Worm (Caenorhabditis elegans) whole organism, late embryonic: ENCODE results near the gene cyp-33C1.

ENCODE experiments used
- F13H6.1 ChIP-seq: sonication (generic microtip); optimal IDR thresholded peaks from 2 replicates; lab custom pipeline; 2016; ENCODE audit warnings: missing genetic modification characterization, missing compliant biosample characterization
- K02D7.2 ChIP-seq: sonication (generic microtip); optimal IDR thresholded peaks from 2 replicates; lab custom pipeline; 2017; ENCODE audit warnings: mild to moderate bottlenecking, missing genetic modification characterization, missing compliant biosample characterization
- K09A11.1 ChIP-seq: sonication (generic microtip); optimal IDR thresholded peaks from 2 replicates; lab custom pipeline; 2017; ENCODE audit warnings: antibody characterized with exemption, mild to moderate bottlenecking, missing genetic modification characterization, missing compliant biosample characterization; ENCODE audit not compliant: insufficient read depth
- Y22D7AL.16 ChIP-seq: sonication (generic microtip); optimal IDR thresholded peaks from 2 replicates; lab custom pipeline; 2016; ENCODE audit warnings: missing genetic modification characterization, missing compliant biosample characterization
- ahr-1 ChIP-seq: sonication (generic microtip); optimal IDR thresholded peaks from 2 replicates; lab custom pipeline; 2016; ENCODE audit warnings: missing genetic modification characterization, missing compliant biosample characterization
- ceh-19 ChIP-seq: fragments of 200-800 bp; sonication (Bioruptor generic); optimal IDR thresholded peaks from 2 replicates; lab custom pipeline; 2018; ENCODE audit warnings: mild to moderate bottlenecking, missing genetic modification characterization, missing compliant biosample characterization
- ceh-22 ChIP-seq: sonication (generic microtip); optimal IDR thresholded peaks from 2 replicates; lab custom pipeline; 2017; ENCODE audit warnings: missing biosample characterization, missing genetic modification characterization
- ceh-24 ChIP-seq: sonication (generic microtip); optimal IDR thresholded peaks from 2 replicates; lab custom pipeline; 2016; ENCODE audit warnings: mild to moderate bottlenecking, missing genetic modification characterization, missing compliant biosample characterization
- ceh-30 ChIP-seq: fragments of 150-350 bp; optimal IDR thresholded peaks from 2 replicates; lab custom pipeline; 2014; ENCODE audit warnings: missing biosample characterization, missing genetic modification characterization
- ceh-45 ChIP-seq: fragments of 200-800 bp; sonication (Bioruptor generic); IDR thresholded peaks from 2 replicates; pipeline ENCODE4 v1.3.6; 2022; ENCODE audit warnings: missing genetic modification reagents, missing genetic modification characterization, missing compliant biosample characterization
- ceh-9 ChIP-seq: sonication (generic microtip); optimal IDR thresholded peaks from 2 replicates; lab custom pipeline; 2016; ENCODE audit warnings: mild to moderate bottlenecking, missing genetic modification characterization, inconsistent platforms, missing compliant biosample characterization
- che-1 ChIP-seq: sonication (generic microtip); optimal IDR thresholded peaks from 2 replicates; lab custom pipeline; 2016; ENCODE audit warnings: mild to moderate bottlenecking, missing genetic modification characterization, missing compliant biosample characterization
- dmd-4 ChIP-seq: sonication (generic microtip); optimal IDR thresholded peaks from 2 replicates; lab custom pipeline; 2016; ENCODE audit warnings: borderline replicate concordance, missing genetic modification characterization, missing compliant biosample characterization
- dve-1 ChIP-seq: sonication (generic microtip); optimal IDR thresholded peaks from 2 replicates; lab custom pipeline; 2017; ENCODE audit warnings: antibody characterized with exemption, mild to moderate bottlenecking, missing genetic modification characterization, missing compliant biosample characterization
- elt-2 ChIP-seq: sonication (generic microtip); optimal IDR thresholded peaks from 2 replicates; lab custom pipeline; 2016; ENCODE audit warnings: missing genetic modification reagents, missing genetic modification characterization, missing compliant biosample characterization
- elt-4 ChIP-seq: sonication (generic microtip); optimal IDR thresholded peaks from 2 replicates; lab custom pipeline; 2016; ENCODE audit warnings: missing genetic modification characterization, missing compliant biosample characterization
- ets-4 ChIP-seq: sonication (generic microtip); optimal IDR thresholded peaks from 2 replicates; lab custom pipeline; 2016; ENCODE audit warnings: missing genetic modification characterization, missing compliant biosample characterization
- fkh-10 ChIP-seq: fragments of 150-350 bp; optimal IDR thresholded peaks from 2 replicates; lab custom pipeline; 2014; ENCODE audit warnings: missing biosample characterization, missing genetic modification reagents, missing genetic modification characterization
- hlh-13 ChIP-seq: fragments of 200-800 bp; sonication (Bioruptor generic); optimal IDR thresholded peaks from 2 replicates; lab custom pipeline; 2018; ENCODE audit warnings: mild to moderate bottlenecking, missing genetic modification characterization, missing compliant biosample characterization
- hlh-6 ChIP-seq: sonication (generic microtip); optimal IDR thresholded peaks from 2 replicates; lab custom pipeline; 2016; ENCODE audit warnings: missing genotype, missing genetic modification characterization, missing compliant biosample characterization
- hlh-8 ChIP-seq: sonication (generic microtip); optimal IDR thresholded peaks from 2 replicates; lab custom pipeline; 2016; ENCODE audit warnings: missing genotype, missing genetic modification characterization, missing compliant biosample characterization
- lin-11 ChIP-seq: fragments of 200-800 bp; sonication (Bioruptor generic); optimal IDR thresholded peaks from 2 replicates; lab custom pipeline; 2018; ENCODE audit warnings: mild to moderate bottlenecking, missing genetic modification characterization, missing compliant biosample characterization
- nfya-1 ChIP-seq: sonication (generic microtip); optimal IDR thresholded peaks from 2 replicates; lab custom pipeline; 2017; ENCODE audit warnings: missing genetic modification characterization, mild to moderate bottlenecking, missing compliant biosample characterization, antibody characterized with exemption, moderate library complexity
- npax-4 ChIP-seq: sonication (generic microtip); optimal IDR thresholded peaks from 2 replicates; lab custom pipeline; 2016; ENCODE audit warnings: missing genetic modification characterization, missing compliant biosample characterization
- pat-9 ChIP-seq: fragments of 200-800 bp; sonication (Bioruptor generic); optimal IDR thresholded peaks from 2 replicates; lab custom pipeline; 2018; ENCODE audit warnings: mild to moderate bottlenecking, missing genetic modification characterization, moderate library complexity, missing compliant biosample characterization
- pax-1 ChIP-seq: fragments of 150-350 bp; optimal IDR thresholded peaks from 2 replicates; lab custom pipeline; 2014; ENCODE audit warnings: missing biosample characterization, missing genetic modification characterization
- pros-1 ChIP-seq: fragments of 150-350 bp; optimal IDR thresholded peaks from 2 replicates; lab custom pipeline; 2014; ENCODE audit warnings: missing biosample characterization, missing genetic modification reagents, missing genetic modification characterization
- ref-2 ChIP-seq: sonication (generic microtip); optimal IDR thresholded peaks from 2 replicates; lab custom pipeline; 2016; ENCODE audit warnings: missing genetic modification characterization, missing compliant biosample characterization
- sox-2 ChIP-seq: fragments of 200-800 bp; sonication (Bioruptor generic); IDR thresholded peaks from 2 replicates; pipeline ENCODE4 v1.3.6; 2022; ENCODE audit warnings: missing genetic modification reagents, missing genetic modification characterization, missing compliant biosample characterization
- sox-4 ChIP-seq: sonication (generic microtip); optimal IDR thresholded peaks from 2 replicates; lab custom pipeline; 2017; ENCODE audit warnings: mild to moderate bottlenecking, missing genetic modification characterization, inconsistent platforms, missing compliant biosample characterization
- syd-9 ChIP-seq: sonication (generic microtip); optimal IDR thresholded peaks from 2 replicates; lab custom pipeline; 2016; ENCODE audit warnings: mild to moderate bottlenecking, missing genetic modification characterization, moderate library complexity, missing compliant biosample characterization
- tbx-2 ChIP-seq: sonication (generic microtip); optimal IDR thresholded peaks from 2 replicates; lab custom pipeline; 2016; ENCODE audit warnings: missing genetic modification characterization, missing compliant biosample characterization
- unc-3 ChIP-seq, 2 experiments: fragments of 200-800 bp in 1 of 2; sonication (Bioruptor generic) in 1 of 2; sonication (generic microtip) in 1 of 2; conservative IDR thresholded peaks in 1 of 2; optimal IDR thresholded peaks in 1 of 2; 2 replicates each; pipeline versions ENCODE4 v1.3.6 to Lab custom; 2016 to 2022; ENCODE audit warnings: missing compliant biosample characterization in 2 of 2, missing genetic modification characterization in 2 of 2, missing genetic modification reagents in 1 of 2
- unc-42 ChIP-seq: sonication (generic microtip); optimal IDR thresholded peaks from 2 replicates; lab custom pipeline; 2016; ENCODE audit warnings: missing genotype, missing genetic modification characterization, missing compliant biosample characterization
- unc-55 ChIP-seq: sonication (generic microtip); optimal IDR thresholded peaks from 2 replicates; lab custom pipeline; 2017; ENCODE audit warnings: missing biosample characterization, missing genetic modification reagents, missing genetic modification characterization
- unc-86 ChIP-seq: sonication (generic microtip); optimal IDR thresholded peaks from 2 replicates; lab custom pipeline; 2016; ENCODE audit warnings: missing genetic modification characterization, missing compliant biosample characterization
- zip-5 ChIP-seq: sonication (generic microtip); optimal IDR thresholded peaks from 2 replicates; lab custom pipeline; 2016; ENCODE audit warnings: missing genetic modification characterization, missing compliant biosample characterization
- ztf-16 ChIP-seq: sonication (generic microtip); optimal IDR thresholded peaks from 2 replicates; lab custom pipeline; 2017; ENCODE audit warnings: missing genetic modification characterization, missing compliant biosample characterization

The cyp-33C1 gene

DNA sequence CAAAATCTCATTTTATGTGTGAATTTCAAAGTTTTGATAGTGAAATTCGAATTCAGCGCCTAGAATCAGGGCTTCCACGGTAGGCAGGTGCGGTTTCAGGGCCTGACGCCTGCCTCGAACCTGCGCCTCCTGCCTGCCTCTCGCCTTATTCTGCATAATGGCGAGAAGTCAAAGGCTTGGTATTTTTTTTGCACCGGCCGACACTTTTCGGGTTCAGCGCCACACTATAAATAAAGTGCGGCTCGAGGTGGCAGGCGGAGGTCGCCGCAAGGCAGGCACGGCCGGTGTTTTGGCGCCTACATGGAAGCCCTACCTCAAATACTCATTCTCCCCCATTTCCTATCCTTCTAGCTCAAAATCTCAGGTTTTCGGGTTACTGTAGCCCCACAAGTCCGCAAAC lies 21.1 kb downstream of the cyp-33C1 start:
- TF ChIP-seq syd-9 (tag; lab: Kevin White, UChicago) (no peak), pat-9 (no peak), Y22D7AL.16 (no peak), dmd-4 (no peak), zip-5 (no peak), ref-2 (tag; lab: Kevin White, UChicago) (no peak), dve-1 (tag; lab: Kevin White, UChicago) (no peak), ceh-24 (tag; lab: Kevin White, UChicago) (no peak), unc-3 (GFP tag; conservative IDR thresholded peaks at IDR 0.05; lab: Robert Waterston, UW) (no peak), unc-3 (tag; optimal IDR thresholded peaks at IDR 0.05; lab: Kevin White, UChicago) (no peak), ztf-16 (no peak), unc-42 (no peak), ceh-22 (tag; lab: Kevin White, UChicago) (no peak), ceh-30 (tag; lab: Kevin White, UChicago) (no peak), ceh-45 (GFP tag; lab: Robert Waterston, UW) (no peak), pax-1 (no peak), npax-4 (tag; lab: Kevin White, UChicago) (no peak), pros-1 (tag; lab: Kevin White, UChicago) (no peak), che-1 (tag; lab: Kevin White, UChicago) (no peak)

DNA sequence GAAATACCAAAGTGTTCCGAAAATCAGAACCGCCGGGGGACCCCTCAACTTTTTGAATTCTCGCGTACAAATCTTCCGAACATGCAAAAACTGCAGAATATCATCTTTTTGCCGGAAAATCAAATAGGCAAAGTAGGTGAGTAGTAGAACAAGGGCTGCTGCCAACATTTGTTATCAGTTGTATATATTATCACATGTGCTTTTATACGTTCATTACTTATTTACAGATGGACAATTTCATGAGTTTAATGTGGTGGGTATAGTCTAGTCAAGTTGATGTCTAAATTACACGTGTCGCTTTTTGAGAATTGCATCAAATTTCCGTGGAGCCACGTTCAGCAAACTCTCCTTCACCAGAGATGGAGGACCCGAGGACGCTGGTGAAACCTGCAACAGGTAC lies 21.9 kb downstream of the cyp-33C1 start, which contains the start of gene cyp-32B1:
Gene cyp-32B1 (minus strand): TSS at position 176 of the 400 bp plus-strand sequence.
- TF ChIP-seq sox-4 (tag; lab: Kevin White, UChicago) (no peak), fkh-10 (GFP tag; lab: Kevin White, UChicago) (no peak), ahr-1 (tag; lab: Kevin White, UChicago) (no peak), pax-1 (no peak), elt-2 (no peak), unc-86 (tag; lab: Kevin White, UChicago) (no peak), sox-2 (GFP tag; lab: Robert Waterston, UW) (no peak), hlh-13 (GFP tag; lab: Kevin White, UChicago) (no peak), npax-4 (tag; lab: Kevin White, UChicago) (no peak), K02D7.2 (tag; lab: Kevin White, UChicago) (no peak), K09A11.1 (no peak)
- TF ChIP-seq, all 69 proteins: peak for 0

DNA sequence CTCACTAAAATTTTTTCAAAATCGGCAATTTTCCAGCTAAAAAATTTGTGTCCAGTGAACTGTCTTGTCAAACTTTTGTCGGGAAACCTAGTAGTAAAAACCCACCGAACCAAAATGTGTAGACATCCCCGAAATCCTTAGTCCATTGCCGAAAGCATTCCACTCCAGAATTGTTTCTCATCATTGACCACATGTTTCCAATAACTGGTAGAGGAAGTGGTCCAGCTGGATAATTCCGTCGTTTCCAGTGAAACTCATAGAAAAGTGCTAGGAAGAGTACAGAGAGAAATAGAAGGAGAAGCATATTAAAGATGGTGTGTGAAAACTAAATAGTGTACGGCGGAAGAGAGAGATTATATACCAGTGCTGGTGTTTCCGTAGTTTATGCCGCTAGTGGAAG lies 24.8 kb downstream of the cyp-33C1 start, which contains the start of gene cyp-33C12:
Gene cyp-33C12 (minus strand): TSS at position 321 of the 400 bp plus-strand sequence.
- no peak for TF ChIP-seq pax-1
- TF ChIP-seq unc-86 (tag; lab: Kevin White, UChicago), result no peak
- no peak for TF ChIP-seq nfya-1 (tag; lab: Kevin White, UChicago)
- no peak for TF ChIP-seq ceh-19 (GFP tag; lab: Kevin White, UChicago)
- TF ChIP-seq pat-9, result no peak
- TF ChIP-seq F13H6.1, result no peak
- no peak for TF ChIP-seq ceh-30 (tag; lab: Kevin White, UChicago)
- TF ChIP-seq unc-3 (GFP tag; conservative IDR thresholded peaks at IDR 0.05; lab: Robert Waterston, UW), result no peak
- TF ChIP-seq unc-3 (tag; optimal IDR thresholded peaks at IDR 0.05; lab: Kevin White, UChicago), result no peak
- TF ChIP-seq lin-11, result no peak
- no peak for TF ChIP-seq K09A11.1
- no peak for TF ChIP-seq ceh-9 (tag; lab: Kevin White, UChicago)
- no peak for TF ChIP-seq ets-4 (tag; lab: Kevin White, UChicago)
- TF ChIP-seq hlh-6 (tag; lab: Kevin White, UChicago), result no peak
- no peak for TF ChIP-seq hlh-8 (tag; lab: Kevin White, UChicago)
- no peak for TF ChIP-seq tbx-2 (tag; lab: Kevin White, UChicago)
- TF ChIP-seq elt-4, result no peak
- no peak for TF ChIP-seq ahr-1 (tag; lab: Kevin White, UChicago)
- TF ChIP-seq unc-55 (GFP tag; lab: Kevin White, UChicago), result no peak
- TF ChIP-seq unc-42, result no peak
